Worm (Caenorhabditis elegans) whole organism, dauer: Measurements from ENCODE around the gene srw-90.
"Not testable (repeated sequence)": the region's sequence is repeated elsewhere in the genome, so short reads cannot be mapped to it uniquely, and the experiment has no call there.

ENCODE experiments used
- unc-62 ChIP-seq: sonication (generic microtip); optimal IDR thresholded peaks from 2 replicates; lab custom pipeline; 2017; ENCODE audit warnings: missing biosample characterization, missing genetic modification reagents, missing genetic modification characterization

The srw-90 gene

DNA sequence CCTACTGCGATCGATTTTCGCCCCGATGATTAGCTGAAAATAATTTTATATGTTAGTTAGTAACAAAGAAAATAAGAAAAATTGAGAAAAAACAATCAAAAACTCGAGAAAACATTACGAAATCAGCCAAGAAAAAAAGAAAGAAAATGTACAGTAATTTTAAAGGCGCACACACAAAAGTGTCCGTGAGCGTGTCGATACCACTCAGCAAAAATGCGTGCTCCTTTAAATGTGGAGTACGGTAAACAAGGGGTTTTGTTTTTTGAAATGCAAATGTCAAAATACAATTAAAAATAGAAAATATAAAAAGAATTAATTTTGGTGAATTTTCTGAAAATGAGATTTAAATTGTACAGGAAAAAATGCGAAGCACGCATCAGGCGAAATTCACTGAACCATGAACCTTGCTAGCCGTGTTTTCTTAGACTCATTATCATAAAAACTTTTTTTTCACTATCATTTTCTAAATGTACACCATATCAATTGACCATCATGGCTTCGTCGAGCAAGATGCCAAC, at the start of gene srw-90:
srw-90 (plus strand) TSS at position 468 of the 518 bp plus-strand sequence.
- TF ChIP-seq unc-62 (GFP tag; lab: Kevin White, UChicago): no peak

DNA sequence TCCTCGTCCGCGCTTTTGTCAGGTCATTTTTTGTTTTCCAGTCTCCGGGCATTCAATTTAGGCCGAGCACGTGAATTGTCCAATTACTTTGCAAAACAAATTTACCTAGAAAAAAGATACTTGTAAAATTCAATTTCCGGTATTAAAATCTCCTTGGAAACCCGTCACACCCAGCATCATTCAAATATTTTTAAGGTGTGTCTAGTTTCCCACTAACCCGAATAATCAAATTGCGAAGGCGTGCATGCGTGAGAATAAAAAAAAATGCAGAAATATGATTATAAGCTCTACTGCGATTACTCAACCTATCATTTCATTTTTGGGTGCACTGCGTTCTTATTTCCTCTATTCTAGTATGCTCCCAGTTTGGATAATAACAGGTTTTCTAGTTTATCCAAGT, 47.0 kb upstream of the srw-90 start, which contains the start of gene irld-11:
irld-11 (plus strand) TSS at position 301 of the 400 bp plus-strand sequence.
- no peak for TF ChIP-seq unc-62 (GFP tag; lab: Kevin White, UChicago)

DNA sequence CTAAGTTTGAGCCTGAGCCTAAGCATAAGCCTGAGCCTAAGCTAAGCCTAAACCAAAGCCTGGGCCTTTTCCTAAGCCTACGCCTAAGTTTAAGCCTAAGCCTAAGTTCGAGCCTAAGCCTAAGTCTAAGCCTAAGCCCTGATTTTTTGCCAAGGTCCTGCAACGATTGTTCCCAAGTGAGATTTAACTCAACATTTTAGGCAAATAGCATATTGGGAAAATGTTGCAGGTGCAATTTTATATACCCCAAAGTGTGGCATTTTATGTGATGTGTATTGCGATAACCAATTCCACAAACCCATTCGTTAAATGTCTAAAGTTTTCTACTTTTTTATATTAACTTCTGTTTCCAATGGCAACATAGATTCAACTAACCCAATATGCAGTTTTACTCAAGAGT, 39.6 kb upstream of the srw-90 start, which contains the start of gene irld-40:
irld-40 (plus strand) TSS at position 301 of the 400 bp plus-strand sequence.
- TF ChIP-seq unc-62 (GFP tag; lab: Kevin White, UChicago): no peak

DNA sequence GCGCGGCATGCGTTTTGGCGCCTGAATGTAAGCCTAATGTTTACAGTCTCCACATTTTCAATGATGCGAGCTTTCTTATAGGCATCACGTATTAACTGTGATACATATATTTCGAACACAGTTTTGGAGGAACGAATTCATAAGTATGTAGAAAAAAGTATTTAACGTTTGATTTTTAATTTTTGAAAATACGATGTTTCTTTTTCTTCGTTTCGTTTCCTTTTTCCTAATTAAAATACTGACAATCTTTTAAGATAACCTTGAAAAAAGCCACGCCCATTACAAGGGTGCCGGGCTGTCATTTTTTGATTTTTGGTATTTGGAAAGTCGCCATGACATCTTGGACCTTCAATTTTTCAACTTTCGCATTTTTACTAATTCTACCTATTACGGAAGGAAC, 36.9 kb upstream of the srw-90 start, which contains the start of gene K04F1.9:
K04F1.9 (plus strand) TSS at position 301 of the 400 bp plus-strand sequence.
- no peak for TF ChIP-seq unc-62 (GFP tag; lab: Kevin White, UChicago)

- no peak for TF ChIP-seq unc-62 (GFP tag; lab: Kevin White, UChicago)
These were observed 34.9 kb upstream of the srw-90 start, which contains the start of gene K04F1.8 for ce11 chrV:1666904-1667303. K04F1.8 (plus strand) TSS chrV:1667204.

ce11 chrV:1668216-1668615, 33.6 kb upstream of the srw-90 start, which contains the start of gene irld-42:
irld-42 (plus strand) TSS chrV:1668516.
- TF ChIP-seq unc-62 (GFP tag; lab: Kevin White, UChicago): no peak

DNA sequence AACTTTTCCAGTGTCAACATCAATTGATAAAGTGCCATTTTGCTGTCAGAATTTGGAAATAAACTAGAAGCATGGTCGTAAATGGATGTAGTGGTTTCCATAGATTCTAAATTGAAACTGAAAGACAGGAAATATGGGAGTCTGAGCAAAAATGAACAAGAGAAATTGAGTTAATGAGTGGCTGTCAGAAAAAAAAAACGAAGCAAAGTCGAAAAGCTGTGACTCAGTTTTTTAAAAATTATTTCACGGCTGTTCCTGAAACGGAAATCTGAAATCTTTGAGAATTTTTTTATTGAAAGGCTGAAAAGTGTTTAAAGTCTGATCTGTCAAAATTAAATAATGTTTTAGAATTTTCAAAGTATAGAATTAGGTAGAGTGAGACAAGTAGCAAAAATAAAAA, 23.6 kb upstream of the srw-90 start, which contains the start of gene srw-98:
srw-98 (minus strand) TSS at position 101 of the 400 bp plus-strand sequence.
- TF ChIP-seq unc-62 (GFP tag; lab: Kevin White, UChicago): no peak

- no peak for TF ChIP-seq unc-62 (GFP tag; lab: Kevin White, UChicago)
These were observed 21.1 kb upstream of the srw-90 start, which contains the start of gene srw-91 for ce11 chrV:1680770-1681169. srw-91 (minus strand) TSS chrV:1680870.

ce11 chrV:1682279-1682678, 19.6 kb upstream of the srw-90 start, which contains the start of gene srh-3:
srh-3 (plus strand) TSS chrV:1682579.
- TF ChIP-seq unc-62 (GFP tag; lab: Kevin White, UChicago): no peak

ce11 chrV:1685328-1685727, 16.5 kb upstream of the srw-90 start, which contains the start of gene srh-5:
srh-5 (plus strand) TSS chrV:1685628.
- TF ChIP-seq unc-62 (GFP tag; lab: Kevin White, UChicago): no peak

DNA sequence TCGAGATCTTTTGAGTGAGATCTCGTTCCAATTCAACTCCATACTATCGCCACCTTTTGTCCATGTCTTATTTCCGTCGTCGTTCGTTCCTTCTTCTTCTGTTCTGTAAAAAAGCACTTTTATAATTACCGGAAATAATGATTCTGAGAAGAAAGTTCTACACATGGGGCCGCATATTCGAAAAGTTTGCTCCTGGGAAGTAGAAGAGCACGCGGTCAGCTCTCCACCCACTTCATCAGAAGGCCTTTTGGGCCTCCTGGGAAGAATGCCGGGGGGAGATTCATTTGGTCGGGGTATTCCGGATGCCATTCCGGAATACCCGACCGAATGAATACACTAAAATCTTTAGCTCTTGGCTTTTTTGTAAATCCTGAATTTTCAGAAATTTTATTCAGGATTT, 9.4 kb upstream of the srw-90 start, which contains the start of gene Y46H3C.5:
Y46H3C.5 (minus strand) TSS at position 2 of the 400 bp plus-strand sequence.
- not testable (repeated sequence) for TF ChIP-seq unc-62 (GFP tag; lab: Kevin White, UChicago)

DNA sequence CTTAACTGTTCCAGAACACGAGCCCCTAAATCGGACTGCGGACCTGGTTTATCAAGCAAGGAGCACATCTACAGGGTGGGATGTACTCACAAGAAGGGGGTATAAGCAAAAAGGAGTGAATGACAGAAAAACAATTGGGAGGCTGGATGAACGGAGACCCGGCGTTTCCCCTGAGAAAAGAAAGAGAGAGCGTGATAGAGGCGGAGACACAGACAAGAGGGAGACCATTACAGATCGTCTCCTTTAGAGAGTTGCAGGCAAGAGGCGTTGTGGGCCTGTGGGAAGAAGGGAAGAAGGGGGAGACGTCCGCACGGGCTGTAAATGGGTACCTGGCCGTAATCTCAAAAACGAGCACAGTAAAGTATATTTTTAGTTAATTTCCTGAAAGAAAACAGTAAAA, 8.0 kb upstream of the srw-90 start, which contains the start of gene Y46H3C.7:
Y46H3C.7 (minus strand) TSS at position 147 of the 400 bp plus-strand sequence.
- TF ChIP-seq unc-62 (GFP tag; lab: Kevin White, UChicago): not testable (repeated sequence)

- TF ChIP-seq unc-62 (GFP tag; lab: Kevin White, UChicago): no peak
These were observed 3.5 kb upstream of the srw-90 start for ce11 chrV:1698400-1698799.

ce11 chrV:1699228-1699795, 2.5 kb upstream of the srw-90 start:
- no peak for TF ChIP-seq unc-62 (GFP tag; lab: Kevin White, UChicago)

- no peak for TF ChIP-seq unc-62 (GFP tag; lab: Kevin White, UChicago)
These were observed 6.6 kb downstream of the srw-90 start, which contains the start of gene srw-99 for ce11 chrV:1708441-1708840. srw-99 (plus strand) TSS chrV:1708741.

- no peak for TF ChIP-seq unc-62 (GFP tag; lab: Kevin White, UChicago)
These were observed 9.1 kb downstream of the srw-90 start, which contains the start of gene srw-100 for ce11 chrV:1710909-1711308. srw-100 (plus strand) TSS chrV:1711209.
